Worm (Caenorhabditis elegans) whole organism, L4/young adult: ENCODE measurements around the gene fipr-11.

Source experiments
- W03F9.2 ChIP-seq: fragments of 150-350 bp; optimal IDR thresholded peaks from 2 replicates; lab custom pipeline; 2014; ENCODE audit warnings: missing biosample characterization, missing genetic modification characterization
- dao-5 ChIP-seq: sonication (generic microtip); optimal IDR thresholded peaks from 2 replicates; lab custom pipeline; 2016; ENCODE audit warnings: missing genotype, missing genetic modification characterization, moderate library complexity, missing compliant biosample characterization
- him-1 ChIP-seq: sonication (generic microtip); optimal IDR thresholded peaks from 2 replicates; lab custom pipeline; 2016; ENCODE audit warnings: missing genotype, missing genetic modification reagents, missing genetic modification characterization, missing compliant biosample characterization

ce11 chrV:9916665-9917064, 10.7 kb upstream of the fipr-11 start, which contains the start of gene C50H2.4:
- TF ChIP-seq him-1 (tag; lab: Kevin White, UChicago) (no peak), dao-5 (tag; lab: Kevin White, UChicago) (no peak), W03F9.2 (tag; lab: Kevin White, UChicago) (no peak)
